Fruit fly (Drosophila melanogaster) whole organism, embryonic: Measurements from ENCODE around the gene CG12301.

Source experiments
- CG10147 ChIP-seq: fragments of 200-800 bp; sonication (Bioruptor generic); optimal IDR thresholded peaks from 2 replicates; lab custom pipeline; 2019; ENCODE audit warnings: missing biosample characterization, mild to moderate bottlenecking, missing genetic modification characterization, moderate library complexity
- CG12299 ChIP-seq: fragments of 200-800 bp; sonication (Bioruptor generic); optimal IDR thresholded peaks from 2 replicates; lab custom pipeline; 2018; ENCODE audit warnings: missing biosample characterization, mild to moderate bottlenecking, missing genetic modification characterization
- CG13287 ChIP-seq: fragments of 200-800 bp; sonication (Bioruptor generic); IDR thresholded peaks from 2 replicates; pipeline ENCODE4 v1.3.6; 2022; ENCODE audit warnings: missing biosample characterization, missing genetic modification characterization; ENCODE audit not compliant: partially characterized antibody
- CG14710 ChIP-seq: fragments of 200-800 bp; sonication (Bioruptor generic); optimal IDR thresholded peaks from 3 replicates; lab custom pipeline; 2019; ENCODE audit warnings: missing biosample characterization, mild to moderate bottlenecking, missing genetic modification characterization, moderate library complexity
- CG15514 ChIP-seq: fragments of 200-800 bp; sonication (Bioruptor generic); optimal IDR thresholded peaks from 3 replicates; lab custom pipeline; 2017; ENCODE audit warnings: missing biosample characterization, missing genetic modification characterization, mild to moderate bottlenecking, moderate library complexity, missing genetic modification reagents
- CG17802 ChIP-seq: fragments of 200-800 bp; sonication (Bioruptor generic); optimal IDR thresholded peaks from 2 replicates; lab custom pipeline; 2018; ENCODE audit warnings: missing biosample characterization, mild to moderate bottlenecking, missing genetic modification characterization, moderate library complexity
- CG18764 ChIP-seq: fragments of 200-800 bp; sonication (Bioruptor generic); optimal IDR thresholded peaks from 3 replicates; lab custom pipeline; 2016; ENCODE audit warnings: missing biosample characterization, missing genetic modification characterization
- CG2116 ChIP-seq: fragments of 200-800 bp; sonication (Bioruptor generic); optimal IDR thresholded peaks from 3 replicates; lab custom pipeline; 2018; ENCODE audit warnings: missing biosample characterization, mild to moderate bottlenecking, missing genetic modification characterization
- CG2712 ChIP-seq: fragments of 200-800 bp; optimal IDR thresholded peaks from 3 replicates; lab custom pipeline; 2019; ENCODE audit warnings: missing biosample characterization, mild to moderate bottlenecking, missing genetic modification characterization, moderate library complexity
- CG31365 ChIP-seq: fragments of 200-800 bp; sonication (Bioruptor generic); optimal IDR thresholded peaks from 2 replicates; lab custom pipeline; 2018; ENCODE audit warnings: missing biosample characterization, mild to moderate bottlenecking, missing genetic modification characterization
- CG3407 ChIP-seq: fragments of 200-800 bp; sonication (Bioruptor generic); optimal IDR thresholded peaks from 2 replicates; lab custom pipeline; 2018; ENCODE audit warnings: missing biosample characterization, mild to moderate bottlenecking, missing genetic modification characterization
- CG34376 ChIP-seq: fragments of 200-800 bp; sonication (Bioruptor generic); optimal IDR thresholded peaks from 2 replicates; lab custom pipeline; 2018; ENCODE audit warnings: missing biosample characterization, mild to moderate bottlenecking, missing genetic modification characterization
- CG4360 ChIP-seq: fragments of 200-800 bp; sonication (Bioruptor generic); IDR thresholded peaks from 2 replicates; pipeline ENCODE4 v1.3.6; 2022; ENCODE audit warnings: missing biosample characterization, missing genetic modification characterization
- CG6765 ChIP-seq: fragments of 200-800 bp; sonication (Bioruptor generic); optimal IDR thresholded peaks from 3 replicates; lab custom pipeline; 2017; ENCODE audit warnings: missing biosample characterization, mild to moderate bottlenecking, missing genetic modification characterization
- CG6854 ChIP-seq: fragments of 200-800 bp; sonication (Bioruptor generic); optimal IDR thresholded peaks from 3 replicates; lab custom pipeline; 2017; ENCODE audit warnings: missing biosample characterization, mild to moderate bottlenecking, missing genetic modification characterization
- CG7357 ChIP-seq: fragments of 200-800 bp; sonication (Bioruptor generic); IDR thresholded peaks from 3 replicates; pipeline ENCODE4 v1.3.6; 2022; ENCODE audit warnings: missing biosample characterization, missing genetic modification characterization
- CG7963 ChIP-seq: fragments of 200-800 bp; sonication (Bioruptor generic); IDR thresholded peaks from 3 replicates; pipeline ENCODE4 v1.3.6; 2022; ENCODE audit warnings: missing biosample characterization, missing genetic modification characterization; ENCODE audit not compliant: partially characterized antibody
- CHES-1-like ChIP-seq: fragments of 200-800 bp; sonication (Bioruptor generic); optimal IDR thresholded peaks from 2 replicates; lab custom pipeline; 2016; ENCODE audit warnings: missing biosample characterization, missing genetic modification characterization
- CrebB ChIP-seq: fragments of 200-800 bp; sonication (Bioruptor generic); optimal IDR thresholded peaks from 3 replicates; lab custom pipeline; 2018; ENCODE audit warnings: missing biosample characterization, mild to moderate bottlenecking, missing genetic modification characterization
- D ChIP-seq, 2 experiments: fragments of 200-800 bp in 1 of 2; fragments of >200 bp in 1 of 2; sonication (Bioruptor generic) in 1 of 2; optimal IDR thresholded peaks; 2 replicates in 1 of 2; 3 replicates in 1 of 2; lab custom pipeline; 2017; ENCODE audit warnings: mild to moderate bottlenecking in 1 of 2, missing biosample characterization in 1 of 2, missing genetic modification characterization in 1 of 2, missing genetic modification reagents in 1 of 2
- Dbx ChIP-seq: fragments of 200-800 bp; sonication (Bioruptor generic); IDR thresholded peaks from 3 replicates; pipeline ENCODE4 v1.3.6; 2022; ENCODE audit warnings: missing biosample characterization, missing genetic modification characterization
- E2f2 ChIP-seq: fragments of 200-800 bp; sonication (Bioruptor generic); IDR thresholded peaks from 2 replicates; pipeline ENCODE4 v1.3.6; 2022; ENCODE audit warnings: missing biosample characterization, missing genetic modification characterization
- Fer1 ChIP-seq: fragments of 200-800 bp; sonication (Bioruptor generic); optimal IDR thresholded peaks from 2 replicates; lab custom pipeline; 2017; ENCODE audit warnings: missing biosample characterization, mild to moderate bottlenecking, missing genetic modification characterization
- HLHmδ ChIP-seq: fragments of 200-800 bp; sonication (Bioruptor generic); optimal IDR thresholded peaks from 2 replicates; lab custom pipeline; 2018; ENCODE audit warnings: missing biosample characterization, mild to moderate bottlenecking, missing genetic modification characterization, moderate library complexity
- Hmx ChIP-seq: fragments of 200-800 bp; sonication (Bioruptor generic); optimal IDR thresholded peaks from 2 replicates; lab custom pipeline; 2016; ENCODE audit warnings: missing biosample characterization, missing genetic modification characterization
- MTF-1 ChIP-seq: fragments of 200-800 bp; sonication (Bioruptor generic); optimal IDR thresholded peaks from 2 replicates; lab custom pipeline; 2018; ENCODE audit warnings: missing biosample characterization, mild to moderate bottlenecking, missing genetic modification characterization, borderline replicate concordance
- Med ChIP-seq: fragments of 200-800 bp; sonication (Bioruptor generic); peaks from one replicate; lab custom pipeline; 2016; ENCODE audit warnings: missing biosample characterization, missing genetic modification characterization, mild to moderate bottlenecking, inconsistent platforms, moderate library complexity
- Neu2 ChIP-seq: fragments of 200-800 bp; sonication (Bioruptor generic); optimal IDR thresholded peaks from 3 replicates; lab custom pipeline; 2016; ENCODE audit warnings: missing biosample characterization, missing genetic modification characterization, borderline replicate concordance
- Sin3A ChIP-seq: fragments of >200 bp; optimal IDR thresholded peaks from 2 replicates; lab custom pipeline; 2018
- Stat92E ChIP-seq, 3 experiments: fragments of >200 bp in 2 of 3; fragments of 200-800 bp in 1 of 3; sonication (Bioruptor generic) in 1 of 3; optimal IDR thresholded peaks; 2 replicates each; lab custom pipeline; 2017 to 2019; ENCODE audit warnings: missing biosample characterization in 3 of 3, missing genetic modification characterization in 3 of 3, mild to moderate bottlenecking in 1 of 3, moderate library complexity in 1 of 3
- YL-1 ChIP-seq: fragments of 200-800 bp; sonication (Bioruptor generic); optimal IDR thresholded peaks from 3 replicates; lab custom pipeline; 2017; ENCODE audit warnings: missing biosample characterization, mild to moderate bottlenecking, missing genetic modification characterization
- amos ChIP-seq: fragments of 200-800 bp; sonication (Bioruptor generic); IDR thresholded peaks from 2 replicates; pipeline ENCODE4 v1.3.6; 2022; ENCODE audit warnings: missing biosample characterization, missing genetic modification characterization; ENCODE audit not compliant: partially characterized antibody
- bbx ChIP-seq: fragments of 200-800 bp; sonication (Bioruptor generic); IDR thresholded peaks from 2 replicates; pipeline ENCODE4 v1.3.6; 2022; ENCODE audit warnings: missing biosample characterization, missing genetic modification characterization; ENCODE audit not compliant: partially characterized antibody
- chinmo ChIP-seq: fragments of 200-800 bp; sonication (Bioruptor generic); IDR thresholded peaks from 4 replicates; pipeline ENCODE4 v1.3.6; 2022; ENCODE audit warnings: missing biosample characterization, missing genetic modification characterization; ENCODE audit not compliant: partially characterized antibody
- crol ChIP-seq: fragments of 200-800 bp; sonication (Bioruptor generic); IDR thresholded peaks from 2 replicates; pipeline ENCODE4 v1.3.6; 2022; ENCODE audit warnings: missing biosample characterization, missing genetic modification characterization
- cwo ChIP-seq: fragments of 200-800 bp; sonication (Bioruptor generic); optimal IDR thresholded peaks from 3 replicates; lab custom pipeline; 2017; ENCODE audit warnings: missing biosample characterization, missing genetic modification characterization, mild to moderate bottlenecking, moderate library complexity, missing genetic modification reagents
- eyg ChIP-seq: fragments of 200-800 bp; sonication (Bioruptor generic); optimal IDR thresholded peaks from 3 replicates; lab custom pipeline; 2016; ENCODE audit warnings: missing biosample characterization, missing genetic modification characterization
- hbn ChIP-seq: fragments of 200-800 bp; sonication (Bioruptor generic); IDR thresholded peaks from 2 replicates; pipeline ENCODE4 v1.3.6; 2022; ENCODE audit warnings: missing biosample characterization, missing genetic modification characterization; ENCODE audit not compliant: partially characterized antibody
- insv ChIP-seq, 2 experiments: fragments of 200-800 bp; sonication (Bioruptor generic); optimal IDR thresholded peaks; 3 replicates each; lab custom pipeline; 2016 to 2018; ENCODE audit warnings: missing biosample characterization in 2 of 2, missing genetic modification characterization in 2 of 2
- odd ChIP-seq: fragments of 200-800 bp; sonication (Bioruptor generic); optimal IDR thresholded peaks from 2 replicates; lab custom pipeline; 2017; ENCODE audit warnings: missing biosample characterization, mild to moderate bottlenecking, missing genetic modification characterization
- pzg ChIP-seq: fragments of 200-800 bp; sonication (Bioruptor generic); optimal IDR thresholded peaks from 3 replicates; lab custom pipeline; 2018; ENCODE audit warnings: missing biosample characterization, mild to moderate bottlenecking, missing genetic modification characterization, moderate library complexity
- sc ChIP-seq, 3 experiments: fragments of >200 bp in 2 of 3; fragments of 200-800 bp in 1 of 3; sonication (Bioruptor generic) in 1 of 3; optimal IDR thresholded peaks; 2 replicates in 2 of 3; 3 replicates in 1 of 3; lab custom pipeline; 2017; ENCODE audit warnings: mild to moderate bottlenecking in 1 of 3, missing biosample characterization in 1 of 3, missing genetic modification characterization in 1 of 3, missing genetic modification reagents in 1 of 3
- trem ChIP-seq: fragments of 200-800 bp; optimal IDR thresholded peaks from 3 replicates; lab custom pipeline; 2019; ENCODE audit warnings: missing biosample characterization, mild to moderate bottlenecking, missing genetic modification characterization, moderate library complexity
- unc-4 ChIP-seq: fragments of 200-800 bp; sonication (Bioruptor generic); IDR thresholded peaks from 2 replicates; pipeline ENCODE4 v1.3.6; 2022; ENCODE audit warnings: missing biosample characterization, missing genetic modification characterization; ENCODE audit not compliant: partially characterized antibody
- vvl ChIP-seq: fragments of 200-800 bp; sonication (Bioruptor generic); IDR thresholded peaks from 2 replicates; pipeline ENCODE4 v1.3.6; 2022; ENCODE audit warnings: missing biosample characterization, missing genetic modification characterization
- wek ChIP-seq: fragments of 200-800 bp; sonication (Bioruptor generic); optimal IDR thresholded peaks from 3 replicates; lab custom pipeline; 2018; ENCODE audit warnings: missing biosample characterization, mild to moderate bottlenecking, missing genetic modification characterization, moderate library complexity

The CG12301 gene

DNA sequence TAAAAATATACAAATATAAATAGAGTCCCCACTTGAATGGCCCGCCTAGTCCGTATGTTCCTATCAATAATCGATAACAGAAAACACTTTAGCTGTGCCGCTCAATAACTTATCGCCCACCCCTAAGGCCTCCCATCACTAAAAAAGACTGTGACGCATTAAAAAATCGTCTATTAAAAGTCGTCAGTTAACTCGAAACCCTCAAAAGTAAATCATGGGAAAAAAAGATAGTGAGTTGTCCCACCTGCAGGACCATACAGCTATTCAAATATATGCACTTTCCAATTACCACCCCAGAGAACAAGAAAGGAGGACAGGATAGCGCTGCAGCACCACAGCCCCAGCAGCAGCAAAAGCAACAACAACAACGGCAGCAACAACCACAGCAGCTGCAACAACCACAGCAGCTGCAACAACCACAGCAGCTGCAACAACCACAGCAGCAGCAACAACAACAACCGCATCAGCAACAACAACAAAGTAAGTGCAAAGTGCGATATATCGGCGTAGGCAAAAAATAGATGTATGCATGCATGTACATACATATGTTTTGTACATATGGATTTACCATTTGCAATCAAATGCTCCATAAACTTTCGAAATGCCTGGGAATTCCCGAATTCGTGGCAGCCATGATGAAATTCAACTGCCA is 26.5 kb upstream of the CG12301 start, which contains the start of gene AGO2 (continued):
- peak; percentile 6 for TF ChIP-seq CG2712
- TF ChIP-seq bbx (GFP tag; lab: Robert Waterston, UW) = peak; percentile 69
- TF ChIP-seq CG6765 = peak; percentile 24
- peak; percentile 91 for TF ChIP-seq CG2116 (GFP tag; lab: Kevin White, UChicago)
- peak; percentile 81 for TF ChIP-seq CG14710
- peak; percentile 17 for TF ChIP-seq wek (GFP tag; lab: Kevin White, UChicago)
- peak; percentile 20 for TF ChIP-seq odd (GFP tag; lab: Kevin White, UChicago)
- peak; percentile 66 for TF ChIP-seq CG15514 (GFP tag; lab: Kevin White, UChicago)
- 0 out of 3 replicates have a peak, but pooled peaks have one; percentile 34 for TF ChIP-seq Dbx (GFP tag; lab: Robert Waterston, UW)
- peak; percentile 3 for TF ChIP-seq CG31365
- TF ChIP-seq CG6854 = peak; percentile 3
- TF ChIP-seq vvl (GFP tag; lab: Robert Waterston, UW) = peak; percentile 34; the same call in 1 of the 2 replicates
- peak; percentile 16 for TF ChIP-seq HLHmδ (GFP tag; lab: Kevin White, UChicago)
- TF ChIP-seq chinmo (GFP tag; lab: Robert Waterston, UW) = peak; percentile 95; the same call in 2 of the 4 replicates
- peak; percentile 24 for TF ChIP-seq CG12299 (tag; lab: Kevin White, UChicago)
- TF ChIP-seq CG4360 (GFP tag; lab: Robert Waterston, UW) = peak; percentile 100
- peak; percentile 80 for TF ChIP-seq CG13287 (GFP tag; lab: Robert Waterston, UW)
- TF ChIP-seq Med (GFP tag; lab: Kevin White, UChicago) = peak; percentile 68
- peak; percentile 92 for TF ChIP-seq YL-1 (GFP tag; lab: Kevin White, UChicago)
- TF ChIP-seq Stat92E (GFP tag; optimal IDR thresholded peaks at IDR 0.05; lab: Kevin White, UChicago) = peak in 1 of 3 experiments; percentile 78
- no peak for TF ChIP-seq CG17802
- no peak for TF ChIP-seq sc (optimal IDR thresholded peaks at IDR 0.05; lab: Kevin White, UChicago)
- no peak for TF ChIP-seq sc (GFP tag; optimal IDR thresholded peaks at IDR 0.05; lab: Kevin White, UChicago)
- TF ChIP-seq Neu2 (GFP tag; lab: Kevin White, UChicago) = peak; percentile 47
- peak; percentile 64; the same call in 2 of the 3 replicates for TF ChIP-seq CG7963 (GFP tag; lab: Robert Waterston, UW)
- TF ChIP-seq CrebB (tag; lab: Kevin White, UChicago) = peak; percentile 30
- TF ChIP-seq Hmx (GFP tag; lab: Kevin White, UChicago) = no peak
- peak; percentile 54 for TF ChIP-seq CHES-1-like
- no peak for TF ChIP-seq CG3407 (GFP tag; lab: Kevin White, UChicago)
- peak; percentile 74 for TF ChIP-seq amos (GFP tag; lab: Robert Waterston, UW)
- TF ChIP-seq trem (tag; lab: Kevin White, UChicago) = peak; percentile 66
- TF ChIP-seq cwo = peak; percentile 19
- TF ChIP-seq MTF-1 (GFP tag; lab: Kevin White, UChicago) = no peak
- TF ChIP-seq crol (GFP tag; lab: Robert Waterston, UW) = no peak
- TF ChIP-seq eyg = peak; percentile 0
- TF ChIP-seq D (optimal IDR thresholded peaks at IDR 0.05; lab: Kevin White, UChicago) = no peak
- TF ChIP-seq D (GFP tag; optimal IDR thresholded peaks at IDR 0.05; lab: Kevin White, UChicago) = no peak
- TF ChIP-seq CG18764 (GFP tag; lab: Kevin White, UChicago) = no peak
- TF ChIP-seq Sin3A (lab: Kevin White, UChicago) = peak; percentile 59
- TF ChIP-seq unc-4 (GFP tag; lab: Robert Waterston, UW) = peak; percentile 58
- no peak for TF ChIP-seq CG7357 (GFP tag; lab: Robert Waterston, UW)
- peak; percentile 94 for TF ChIP-seq E2f2 (GFP tag; lab: Robert Waterston, UW)
- peak; percentile 50 for TF ChIP-seq hbn (GFP tag; lab: Robert Waterston, UW)
- TF ChIP-seq Fer1 (GFP tag; lab: Kevin White, UChicago) = peak; percentile 13
- peak in 1 of 2 experiments; percentile 33 for TF ChIP-seq insv (GFP tag; optimal IDR thresholded peaks at IDR 0.05; lab: Kevin White, UChicago)
- TF ChIP-seq CG34376 (GFP tag; lab: Kevin White, UChicago) = peak; percentile 12
- peak; percentile 62 for TF ChIP-seq pzg (GFP tag; lab: Kevin White, UChicago)
- peak; percentile 38 for TF ChIP-seq CG10147 (GFP tag; lab: Kevin White, UChicago)
